Fruit fly (Drosophila melanogaster) whole organism, embryonic: ENCODE measurements around the gene Alp13.

Experiments
- Aef1 ChIP-seq: fragments of 200-800 bp; sonication (Bioruptor generic); IDR thresholded peaks from 3 replicates; pipeline ENCODE4 v1.3.6; 2022; ENCODE audit warnings: missing biosample characterization, missing genetic modification characterization
- B-H1 ChIP-seq: fragments of 200-800 bp; sonication (Bioruptor generic); IDR thresholded peaks from 3 replicates; pipeline ENCODE4 v1.3.6; 2022; ENCODE audit warnings: missing biosample characterization, missing genetic modification characterization
- CG1024 ChIP-seq: fragments of 200-800 bp; sonication (Bioruptor generic); IDR thresholded peaks from 2 replicates; pipeline ENCODE4 v1.3.6; 2022; ENCODE audit warnings: missing biosample characterization, missing genetic modification characterization
- CG10462 ChIP-seq: fragments of 200-800 bp; sonication (Bioruptor generic); optimal IDR thresholded peaks from 2 replicates; lab custom pipeline; 2016; ENCODE audit warnings: missing biosample characterization, missing genetic modification characterization
- CG10654 ChIP-seq: fragments of 200-800 bp; sonication (Bioruptor generic); optimal IDR thresholded peaks from 2 replicates; lab custom pipeline; 2016; ENCODE audit warnings: missing biosample characterization, missing genetic modification characterization
- CG13424 ChIP-seq: fragments of 200-800 bp; sonication (Bioruptor generic); optimal IDR thresholded peaks from 2 replicates; lab custom pipeline; 2019; ENCODE audit warnings: missing biosample characterization, mild to moderate bottlenecking, missing genetic modification characterization, moderate library complexity
- CG14441 ChIP-seq: fragments of 200-800 bp; sonication (Bioruptor generic); IDR thresholded peaks from 2 replicates; pipeline ENCODE4 v1.3.6; 2022; ENCODE audit warnings: missing biosample characterization, missing genetic modification characterization
- CG1603 ChIP-seq: fragments of 200-800 bp; sonication (Bioruptor generic); optimal IDR thresholded peaks from 2 replicates; lab custom pipeline; 2019; ENCODE audit warnings: missing biosample characterization, mild to moderate bottlenecking, missing genetic modification characterization, moderate library complexity
- CG17186 ChIP-seq: fragments of 200-800 bp; sonication (Bioruptor generic); optimal IDR thresholded peaks from 3 replicates; lab custom pipeline; 2017; ENCODE audit warnings: missing biosample characterization, missing genetic modification reagents, missing genetic modification characterization
- CG17802 ChIP-seq: fragments of 200-800 bp; sonication (Bioruptor generic); optimal IDR thresholded peaks from 2 replicates; lab custom pipeline; 2018; ENCODE audit warnings: missing biosample characterization, mild to moderate bottlenecking, missing genetic modification characterization, moderate library complexity
- CG2712 ChIP-seq: fragments of 200-800 bp; optimal IDR thresholded peaks from 3 replicates; lab custom pipeline; 2019; ENCODE audit warnings: missing biosample characterization, mild to moderate bottlenecking, missing genetic modification characterization, moderate library complexity
- CG31388 ChIP-seq: fragments of 200-800 bp; sonication (Bioruptor generic); optimal IDR thresholded peaks from 2 replicates; lab custom pipeline; 2016; ENCODE audit warnings: missing biosample characterization, missing genetic modification characterization
- CG4282 ChIP-seq: fragments of 200-800 bp; sonication (Bioruptor generic); optimal IDR thresholded peaks from 2 replicates; lab custom pipeline; 2016; ENCODE audit warnings: missing biosample characterization, missing genetic modification characterization
- CG6254 ChIP-seq: fragments of 200-800 bp; sonication (Bioruptor generic); optimal IDR thresholded peaks from 3 replicates; lab custom pipeline; 2017; ENCODE audit warnings: mild to moderate bottlenecking, missing biosample characterization, missing genetic modification reagents, missing genetic modification characterization
- CG7357 ChIP-seq: fragments of 200-800 bp; sonication (Bioruptor generic); IDR thresholded peaks from 3 replicates; pipeline ENCODE4 v1.3.6; 2022; ENCODE audit warnings: missing biosample characterization, missing genetic modification characterization
- CG8359 ChIP-seq: fragments of 200-800 bp; sonication (Bioruptor generic); optimal IDR thresholded peaks from 2 replicates; lab custom pipeline; 2017; ENCODE audit warnings: missing biosample characterization, mild to moderate bottlenecking, missing genetic modification characterization, borderline replicate concordance
- CG9797 ChIP-seq: fragments of 200-800 bp; sonication (Bioruptor generic); optimal IDR thresholded peaks from 3 replicates; lab custom pipeline; 2018; ENCODE audit warnings: missing biosample characterization, mild to moderate bottlenecking, missing genetic modification characterization
- D ChIP-seq, 2 experiments: fragments of 200-800 bp in 1 of 2; fragments of >200 bp in 1 of 2; sonication (Bioruptor generic) in 1 of 2; optimal IDR thresholded peaks; 2 replicates in 1 of 2; 3 replicates in 1 of 2; lab custom pipeline; 2017; ENCODE audit warnings: mild to moderate bottlenecking in 1 of 2, missing biosample characterization in 1 of 2, missing genetic modification characterization in 1 of 2, missing genetic modification reagents in 1 of 2
- D19B ChIP-seq: fragments of 200-800 bp; sonication (Bioruptor generic); optimal IDR thresholded peaks from 2 replicates; lab custom pipeline; 2017; ENCODE audit warnings: missing biosample characterization, mild to moderate bottlenecking, missing genetic modification characterization
- E2f2 ChIP-seq: fragments of 200-800 bp; sonication (Bioruptor generic); IDR thresholded peaks from 2 replicates; pipeline ENCODE4 v1.3.6; 2022; ENCODE audit warnings: missing biosample characterization, missing genetic modification characterization
- Ets97D ChIP-seq: fragments of 200-800 bp; sonication (Bioruptor generic); optimal IDR thresholded peaks from 3 replicates; lab custom pipeline; 2016; ENCODE audit warnings: missing biosample characterization, missing genetic modification characterization
- H15 ChIP-seq: fragments of 200-800 bp; sonication (Bioruptor generic); IDR thresholded peaks from 3 replicates; pipeline ENCODE4 v1.3.6; 2022; ENCODE audit warnings: missing biosample characterization, missing genetic modification characterization
- HLH54F ChIP-seq: fragments of 200-800 bp; sonication (Bioruptor generic); optimal IDR thresholded peaks from 3 replicates; lab custom pipeline; 2016; ENCODE audit warnings: missing biosample characterization, missing genetic modification characterization
- Meics ChIP-seq: fragments of 200-800 bp; sonication (Bioruptor generic); optimal IDR thresholded peaks from 2 replicates; lab custom pipeline; 2017; ENCODE audit warnings: missing biosample characterization, mild to moderate bottlenecking, missing genetic modification characterization
- NC2β ChIP-seq: fragments of 200-800 bp; sonication (Bioruptor generic); optimal IDR thresholded peaks from 2 replicates; lab custom pipeline; 2016; ENCODE audit warnings: missing biosample characterization, missing genetic modification characterization
- Optix ChIP-seq: fragments of 200-800 bp; sonication (Bioruptor generic); IDR thresholded peaks from 3 replicates; pipeline ENCODE4 v1.3.6; 2022; ENCODE audit warnings: missing biosample characterization, missing genetic modification characterization
- Side ChIP-seq: fragments of 200-800 bp; sonication (Bioruptor generic); optimal IDR thresholded peaks from 2 replicates; lab custom pipeline; 2016; ENCODE audit warnings: missing biosample characterization, missing genetic modification characterization
- Sox100B ChIP-seq: fragments of 200-800 bp; sonication (Bioruptor generic); optimal IDR thresholded peaks from 3 replicates; lab custom pipeline; 2018; ENCODE audit warnings: missing biosample characterization, mild to moderate bottlenecking, missing genetic modification characterization
- al ChIP-seq: fragments of 200-800 bp; sonication (Bioruptor generic); IDR thresholded peaks from 2 replicates; pipeline ENCODE4 v1.3.6; 2022; ENCODE audit warnings: missing biosample characterization, missing genetic modification characterization
- disco-r ChIP-seq: fragments of 200-800 bp; sonication (Bioruptor generic); optimal IDR thresholded peaks from 2 replicates; lab custom pipeline; 2016; ENCODE audit warnings: missing biosample characterization, missing genetic modification characterization
- dm ChIP-seq: fragments of 200-800 bp; sonication (Bioruptor generic); optimal IDR thresholded peaks from 3 replicates; lab custom pipeline; 2016; ENCODE audit warnings: missing biosample characterization, missing genetic modification characterization
- dmrt11E ChIP-seq: fragments of 200-800 bp; sonication (Bioruptor generic); optimal IDR thresholded peaks from 3 replicates; lab custom pipeline; 2018; ENCODE audit warnings: missing biosample characterization, mild to moderate bottlenecking, missing genetic modification characterization, moderate library complexity
- fd64A ChIP-seq: fragments of 200-800 bp; sonication (Bioruptor generic); optimal IDR thresholded peaks from 3 replicates; lab custom pipeline; 2018; ENCODE audit warnings: missing biosample characterization, mild to moderate bottlenecking, missing genetic modification characterization
- grau ChIP-seq: fragments of 200-800 bp; optimal IDR thresholded peaks from 3 replicates; lab custom pipeline; 2019; ENCODE audit warnings: missing biosample characterization, mild to moderate bottlenecking, missing genetic modification characterization, moderate library complexity
- gro ChIP-seq: fragments of 200-800 bp; sonication (Bioruptor generic); optimal IDR thresholded peaks from 2 replicates; lab custom pipeline; 2016; ENCODE audit warnings: missing biosample characterization, missing genetic modification characterization
- ind ChIP-seq: fragments of 200-800 bp; sonication (Bioruptor generic); optimal IDR thresholded peaks from 3 replicates; lab custom pipeline; 2016; ENCODE audit warnings: missing biosample characterization, missing genetic modification characterization
- kah ChIP-seq: fragments of 200-800 bp; sonication (Bioruptor generic); optimal IDR thresholded peaks from 2 replicates; lab custom pipeline; 2018; ENCODE audit warnings: missing biosample characterization, mild to moderate bottlenecking, missing genetic modification characterization
- ken ChIP-seq: fragments of 200-800 bp; sonication (Bioruptor generic); IDR thresholded peaks from 3 replicates; pipeline ENCODE4 v1.3.6; 2022; ENCODE audit warnings: missing biosample characterization, missing genetic modification characterization
- knrl ChIP-seq: fragments of 200-800 bp; sonication (Bioruptor generic); IDR thresholded peaks from 3 replicates; pipeline ENCODE4 v1.3.6; 2022; ENCODE audit warnings: missing biosample characterization, missing genetic modification characterization; ENCODE audit not compliant: partially characterized antibody
- lab ChIP-seq: fragments of 200-800 bp; sonication (Bioruptor generic); optimal IDR thresholded peaks from 3 replicates; lab custom pipeline; 2017; ENCODE audit warnings: missing biosample characterization, missing genetic modification characterization, mild to moderate bottlenecking, moderate library complexity, missing genetic modification reagents
- lbe ChIP-seq: fragments of 200-800 bp; sonication (Bioruptor generic); optimal IDR thresholded peaks from 2 replicates; lab custom pipeline; 2016; ENCODE audit warnings: missing biosample characterization, mild to moderate bottlenecking, missing genetic modification characterization
- nerfin-1 ChIP-seq: fragments of 200-800 bp; sonication (Bioruptor generic); optimal IDR thresholded peaks from 3 replicates; lab custom pipeline; 2019; ENCODE audit warnings: missing biosample characterization, mild to moderate bottlenecking, missing genetic modification characterization, moderate library complexity
- pb ChIP-seq: fragments of 200-800 bp; sonication (Bioruptor generic); optimal IDR thresholded peaks from 3 replicates; lab custom pipeline; 2016; ENCODE audit warnings: missing biosample characterization, missing genetic modification characterization
- repo ChIP-seq: fragments of 200-800 bp; sonication (Bioruptor generic); optimal IDR thresholded peaks from 2 replicates; lab custom pipeline; 2016; ENCODE audit warnings: missing biosample characterization, missing genetic modification characterization
- rib ChIP-seq: fragments of 200-800 bp; sonication (Bioruptor generic); IDR thresholded peaks from 2 replicates; pipeline ENCODE4 v1.3.6; 2022; ENCODE audit warnings: missing biosample characterization, missing genetic modification characterization
- row ChIP-seq: fragments of 200-800 bp; sonication (Bioruptor generic); IDR thresholded peaks from 3 replicates; pipeline ENCODE4 v1.3.6; 2022; ENCODE audit warnings: missing biosample characterization, missing genetic modification characterization
- sim ChIP-seq: fragments of 200-800 bp; sonication (Bioruptor generic); IDR thresholded peaks from 2 replicates; pipeline ENCODE4 v1.3.6; 2022; ENCODE audit warnings: missing biosample characterization, missing genetic modification characterization
- sima ChIP-seq: fragments of 200-800 bp; sonication (Bioruptor generic); optimal IDR thresholded peaks from 2 replicates; lab custom pipeline; 2016; ENCODE audit warnings: missing biosample characterization, missing genetic modification characterization
- stc ChIP-seq: fragments of 200-800 bp; sonication (Bioruptor generic); IDR thresholded peaks from 2 replicates; pipeline ENCODE4 v1.3.6; 2022; ENCODE audit warnings: missing biosample characterization, missing genetic modification characterization
- tin ChIP-seq: fragments of 200-800 bp; sonication (Bioruptor generic); optimal IDR thresholded peaks from 3 replicates; lab custom pipeline; 2016; ENCODE audit warnings: missing biosample characterization, missing genetic modification characterization
- tna ChIP-seq: fragments of 200-800 bp; sonication (Bioruptor generic); IDR thresholded peaks from 2 replicates; pipeline ENCODE4 v1.3.6; 2022; ENCODE audit warnings: missing biosample characterization, missing genetic modification characterization; ENCODE audit not compliant: partially characterized antibody

Alp13 gene

DNA sequence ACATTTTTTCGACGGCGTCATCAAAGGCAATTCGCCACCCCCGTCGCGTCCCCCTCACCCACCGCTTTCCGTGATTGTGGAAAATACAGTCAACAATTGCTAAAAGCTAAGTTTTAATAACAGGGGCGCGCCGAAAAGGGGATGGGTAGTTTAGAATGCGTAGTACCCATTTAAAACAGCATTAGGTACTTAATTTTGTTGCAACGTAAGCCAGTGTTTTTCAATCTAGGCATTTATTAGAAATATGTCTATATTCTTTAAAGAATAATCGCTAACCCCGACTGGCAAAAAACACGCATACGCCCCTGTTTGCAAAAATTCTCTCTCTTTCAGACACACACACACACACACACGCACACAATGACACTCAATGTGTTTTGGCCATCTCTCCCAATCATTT lies 9.7 kb upstream of the Alp13 start (continued):
- TF ChIP-seq D19B (GFP tag; lab: Kevin White, UChicago), result peak; percentile 50
- no peak for TF ChIP-seq CG1024 (GFP tag; lab: Robert Waterston, UW)
- TF ChIP-seq tna (GFP tag; lab: Robert Waterston, UW), result no peak
- no peak for TF ChIP-seq Side
- no peak for TF ChIP-seq CG10654
- TF ChIP-seq CG2712 (tag; lab: Kevin White, UChicago), result peak; percentile 9
- peak; percentile 59 for TF ChIP-seq rib (GFP tag; lab: Robert Waterston, UW)
- TF ChIP-seq kah (GFP tag; lab: Kevin White, UChicago), result no peak
- peak; percentile 80 for TF ChIP-seq al (GFP tag; lab: Robert Waterston, UW)
- TF ChIP-seq CG6254 (GFP tag; lab: Kevin White, UChicago), result no peak
- TF ChIP-seq Optix (GFP tag; lab: Robert Waterston, UW), result no peak
- TF ChIP-seq ind (GFP tag; lab: Kevin White, UChicago), result peak; percentile 45
- peak; percentile 82 for TF ChIP-seq lab (GFP tag; lab: Kevin White, UChicago)
- peak; percentile 87 for TF ChIP-seq lbe (GFP tag; lab: Kevin White, UChicago)
- peak; percentile 58 for TF ChIP-seq gro (GFP tag; lab: Kevin White, UChicago)
- TF ChIP-seq dmrt11E (tag; lab: Kevin White, UChicago), result no peak
- no peak for TF ChIP-seq sima (GFP tag; lab: Kevin White, UChicago)
- TF ChIP-seq Ets97D (GFP tag; lab: Kevin White, UChicago), result no peak
- TF ChIP-seq B-H1 (GFP tag; lab: Robert Waterston, UW), result no peak
- TF ChIP-seq E2f2 (GFP tag; lab: Robert Waterston, UW), result no peak
- no peak for TF ChIP-seq NC2β (GFP tag; lab: Kevin White, UChicago)
- TF ChIP-seq CG17186 (GFP tag; lab: Kevin White, UChicago), result no peak
- TF ChIP-seq CG17802 (tag; lab: Kevin White, UChicago), result no peak
- TF ChIP-seq Aef1 (GFP tag; lab: Robert Waterston, UW), result peak; percentile 69
- peak; percentile 74 for TF ChIP-seq HLH54F
- TF ChIP-seq CG14441, result peak; percentile 62; the same call in 1 of the 2 replicates
- no peak for TF ChIP-seq pb (GFP tag; lab: Kevin White, UChicago)
- no peak for TF ChIP-seq sim (GFP tag; lab: Robert Waterston, UW)
- TF ChIP-seq Sox100B (GFP tag; lab: Kevin White, UChicago), result no peak
- no peak for TF ChIP-seq D (optimal IDR thresholded peaks at IDR 0.05; lab: Kevin White, UChicago)
- no peak for TF ChIP-seq D (GFP tag; optimal IDR thresholded peaks at IDR 0.05; lab: Kevin White, UChicago)
- TF ChIP-seq dm (GFP tag; lab: Kevin White, UChicago), result no peak
- TF ChIP-seq CG31388 (GFP tag; lab: Kevin White, UChicago), result no peak
- no peak for TF ChIP-seq knrl (GFP tag; lab: Robert Waterston, UW)
- TF ChIP-seq row (GFP tag; lab: Robert Waterston, UW), result peak; percentile 62
- no peak for TF ChIP-seq CG10462 (GFP tag; lab: Kevin White, UChicago)
- TF ChIP-seq CG9797 (GFP tag; lab: Kevin White, UChicago), result no peak
- TF ChIP-seq grau (tag; lab: Kevin White, UChicago), result peak; percentile 66
- TF ChIP-seq fd64A (GFP tag; lab: Kevin White, UChicago), result no peak
- peak; percentile 79 for TF ChIP-seq Meics (GFP tag; lab: Kevin White, UChicago)
- no peak for TF ChIP-seq CG7357 (GFP tag; lab: Robert Waterston, UW)
- TF ChIP-seq disco-r, result no peak
- 0 out of 3 replicates have a peak, but pooled peaks have one; percentile 53 for TF ChIP-seq ken (GFP tag; lab: Robert Waterston, UW)
- no peak for TF ChIP-seq CG4282 (GFP tag; lab: Kevin White, UChicago)
- TF ChIP-seq tin (GFP tag; lab: Kevin White, UChicago), result peak; percentile 2
- TF ChIP-seq H15 (GFP tag; lab: Robert Waterston, UW), result 0 out of 3 replicates have a peak, but pooled peaks have one; percentile 45
- TF ChIP-seq stc (GFP tag; lab: Robert Waterston, UW), result no peak
- no peak for TF ChIP-seq nerfin-1
- TF ChIP-seq repo, result no peak
- TF ChIP-seq CG8359 (GFP tag; lab: Kevin White, UChicago), result no peak
- TF ChIP-seq CG13424 (tag; lab: Kevin White, UChicago), result peak; percentile 14
- no peak for TF ChIP-seq CG1603
